Fruit fly (Drosophila melanogaster) whole organism, pupa: ENCODE measurements around the gene GluRIIE.

Experiments used
- CG12605 ChIP-seq: fragments of 200-800 bp; sonication (Bioruptor generic); IDR thresholded peaks from 2 replicates; pipeline ENCODE4 v1.3.6; 2022; ENCODE audit warnings: missing biosample characterization, missing genetic modification characterization
- CG8159 ChIP-seq: fragments of 200-800 bp; sonication (Bioruptor generic); optimal IDR thresholded peaks from 3 replicates; lab custom pipeline; 2018; ENCODE audit warnings: missing biosample characterization, mild to moderate bottlenecking, missing genetic modification characterization, moderate library complexity
- CG9948 ChIP-seq: fragments of 200-800 bp; sonication (Bioruptor generic); optimal IDR thresholded peaks from 2 replicates; lab custom pipeline; 2018; ENCODE audit warnings: missing biosample characterization, mild to moderate bottlenecking, missing genetic modification characterization, moderate library complexity
- D1 ChIP-seq: fragments of 200-800 bp; sonication (Bioruptor generic); optimal IDR thresholded peaks from 2 replicates; lab custom pipeline; 2018; ENCODE audit warnings: missing biosample characterization, mild to moderate bottlenecking, missing genetic modification characterization, moderate library complexity
- EcR ChIP-seq: fragments of 200-800 bp; sonication (Bioruptor generic); optimal IDR thresholded peaks from 3 replicates; lab custom pipeline; 2019; ENCODE audit warnings: missing biosample characterization, missing genetic modification characterization, mild to moderate bottlenecking, moderate library complexity, missing genetic modification reagents
- Pif1A ChIP-seq: fragments of 200-800 bp; sonication (Bioruptor generic); optimal IDR thresholded peaks from 3 replicates; lab custom pipeline; 2016; ENCODE audit warnings: missing biosample characterization, missing genetic modification characterization
- rn ChIP-seq: fragments of 200-800 bp; sonication (Bioruptor generic); IDR thresholded peaks from 2 replicates; pipeline ENCODE4 v1.3.6; 2022; ENCODE audit warnings: missing biosample characterization, missing genetic modification characterization

- TF ChIP-seq CG8159 (tag; lab: Kevin White, UChicago) (no peak), D1 (tag; lab: Kevin White, UChicago) (no peak), EcR (GFP tag; lab: Kevin White, UChicago) (peak; percentile 20), Pif1A (GFP tag; lab: Kevin White, UChicago) (no peak), rn (GFP tag; lab: Robert Waterston, UW) (no peak), CG9948 (tag; lab: Kevin White, UChicago) (no peak), CG12605 (no peak)
These were observed 44.4 kb downstream of the GluRIIE start for dm6 chr3R:20604078-20604477.
